Worm (Caenorhabditis elegans) whole organism, late embryonic: ENCODE data around the gene W09G12.6.
A peak's percentile ranks its signal among the peaks of the same experiment; 100 is the strongest.

Experiments
- C38D4.7 ChIP-seq: fragments of 200-800 bp; sonication (Bioruptor generic); optimal IDR thresholded peaks from 2 replicates; lab custom pipeline; 2018; ENCODE audit warnings: mild to moderate bottlenecking, missing genetic modification characterization, moderate library complexity, missing compliant biosample characterization
- F13H6.1 ChIP-seq: sonication (generic microtip); optimal IDR thresholded peaks from 2 replicates; lab custom pipeline; 2016; ENCODE audit warnings: missing genetic modification characterization, missing compliant biosample characterization
- K02D7.2 ChIP-seq: sonication (generic microtip); optimal IDR thresholded peaks from 2 replicates; lab custom pipeline; 2017; ENCODE audit warnings: mild to moderate bottlenecking, missing genetic modification characterization, missing compliant biosample characterization
- ceh-14 ChIP-seq: sonication (generic microtip); optimal IDR thresholded peaks from 2 replicates; lab custom pipeline; 2016; ENCODE audit warnings: missing genotype, missing genetic modification characterization, missing compliant biosample characterization
- ceh-18 ChIP-seq: sonication (generic microtip); optimal IDR thresholded peaks from 2 replicates; lab custom pipeline; 2016; ENCODE audit warnings: missing genetic modification characterization, missing compliant biosample characterization
- ceh-19 ChIP-seq: fragments of 200-800 bp; sonication (Bioruptor generic); optimal IDR thresholded peaks from 2 replicates; lab custom pipeline; 2018; ENCODE audit warnings: mild to moderate bottlenecking, missing genetic modification characterization, missing compliant biosample characterization
- ceh-22 ChIP-seq: sonication (generic microtip); optimal IDR thresholded peaks from 2 replicates; lab custom pipeline; 2017; ENCODE audit warnings: missing biosample characterization, missing genetic modification characterization
- ceh-30 ChIP-seq: fragments of 150-350 bp; optimal IDR thresholded peaks from 2 replicates; lab custom pipeline; 2014; ENCODE audit warnings: missing biosample characterization, missing genetic modification characterization
- ceh-31 ChIP-seq: sonication (generic microtip); optimal IDR thresholded peaks from 2 replicates; lab custom pipeline; 2016; ENCODE audit warnings: missing genetic modification characterization, missing compliant biosample characterization
- ceh-45 ChIP-seq: fragments of 200-800 bp; sonication (Bioruptor generic); IDR thresholded peaks from 2 replicates; pipeline ENCODE4 v1.3.6; 2022; ENCODE audit warnings: missing genetic modification reagents, missing genetic modification characterization, missing compliant biosample characterization
- ceh-48 ChIP-seq: sonication (generic microtip); optimal IDR thresholded peaks from 2 replicates; lab custom pipeline; 2016; ENCODE audit warnings: missing genetic modification characterization, inconsistent platforms, missing compliant biosample characterization
- ceh-9 ChIP-seq: sonication (generic microtip); optimal IDR thresholded peaks from 2 replicates; lab custom pipeline; 2016; ENCODE audit warnings: mild to moderate bottlenecking, missing genetic modification characterization, inconsistent platforms, missing compliant biosample characterization
- dmd-4 ChIP-seq: sonication (generic microtip); optimal IDR thresholded peaks from 2 replicates; lab custom pipeline; 2016; ENCODE audit warnings: borderline replicate concordance, missing genetic modification characterization, missing compliant biosample characterization
- dve-1 ChIP-seq: sonication (generic microtip); optimal IDR thresholded peaks from 2 replicates; lab custom pipeline; 2017; ENCODE audit warnings: antibody characterized with exemption, mild to moderate bottlenecking, missing genetic modification characterization, missing compliant biosample characterization
- elt-2 ChIP-seq: sonication (generic microtip); optimal IDR thresholded peaks from 2 replicates; lab custom pipeline; 2016; ENCODE audit warnings: missing genetic modification reagents, missing genetic modification characterization, missing compliant biosample characterization
- ets-4 ChIP-seq: sonication (generic microtip); optimal IDR thresholded peaks from 2 replicates; lab custom pipeline; 2016; ENCODE audit warnings: missing genetic modification characterization, missing compliant biosample characterization
- fax-1 ChIP-seq: sonication (generic microtip); optimal IDR thresholded peaks from 2 replicates; lab custom pipeline; 2016; ENCODE audit warnings: missing genotype, missing genetic modification characterization, missing compliant biosample characterization
- fkh-6 ChIP-seq: sonication (generic microtip); optimal IDR thresholded peaks from 2 replicates; lab custom pipeline; 2016; ENCODE audit warnings: missing genetic modification characterization, missing compliant biosample characterization
- gmeb-2 ChIP-seq: sonication (generic microtip); optimal IDR thresholded peaks from 2 replicates; lab custom pipeline; 2016; ENCODE audit warnings: missing genetic modification characterization, inconsistent platforms, missing compliant biosample characterization
- hlh-13 ChIP-seq: fragments of 200-800 bp; sonication (Bioruptor generic); optimal IDR thresholded peaks from 2 replicates; lab custom pipeline; 2018; ENCODE audit warnings: mild to moderate bottlenecking, missing genetic modification characterization, missing compliant biosample characterization
- hlh-15 ChIP-seq: sonication (generic microtip); optimal IDR thresholded peaks from 2 replicates; lab custom pipeline; 2016; ENCODE audit warnings: missing genetic modification characterization, missing compliant biosample characterization
- hlh-6 ChIP-seq: sonication (generic microtip); optimal IDR thresholded peaks from 2 replicates; lab custom pipeline; 2016; ENCODE audit warnings: missing genotype, missing genetic modification characterization, missing compliant biosample characterization
- lim-6 ChIP-seq: sonication (generic microtip); optimal IDR thresholded peaks from 2 replicates; lab custom pipeline; 2016; ENCODE audit warnings: missing genetic modification characterization, missing compliant biosample characterization
- madf-2 ChIP-seq: sonication (generic microtip); optimal IDR thresholded peaks from 2 replicates; lab custom pipeline; 2017; ENCODE audit warnings: missing genetic modification characterization, missing compliant biosample characterization
- nfya-1 ChIP-seq: sonication (generic microtip); optimal IDR thresholded peaks from 2 replicates; lab custom pipeline; 2017; ENCODE audit warnings: missing genetic modification characterization, mild to moderate bottlenecking, missing compliant biosample characterization, antibody characterized with exemption, moderate library complexity
- nhr-11 ChIP-seq: fragments of 150-350 bp; optimal IDR thresholded peaks from 2 replicates; lab custom pipeline; 2014; ENCODE audit warnings: missing biosample characterization, missing genetic modification characterization
- pat-9 ChIP-seq: fragments of 200-800 bp; sonication (Bioruptor generic); optimal IDR thresholded peaks from 2 replicates; lab custom pipeline; 2018; ENCODE audit warnings: mild to moderate bottlenecking, missing genetic modification characterization, moderate library complexity, missing compliant biosample characterization
- pax-1 ChIP-seq: fragments of 150-350 bp; optimal IDR thresholded peaks from 2 replicates; lab custom pipeline; 2014; ENCODE audit warnings: missing biosample characterization, missing genetic modification characterization
- pha-2 ChIP-seq: sonication (generic microtip); optimal IDR thresholded peaks from 2 replicates; lab custom pipeline; 2017; ENCODE audit warnings: mild to moderate bottlenecking, missing genetic modification characterization, missing compliant biosample characterization
- pha-4 ChIP-seq: fragments of 150-350 bp; optimal IDR thresholded peaks from 2 replicates; lab custom pipeline; 2018; ENCODE audit warnings: missing biosample characterization, missing genetic modification reagents, missing genetic modification characterization
- pqm-1 ChIP-seq: sonication (generic microtip); optimal IDR thresholded peaks from 2 replicates; lab custom pipeline; 2016; ENCODE audit warnings: missing genetic modification characterization, missing compliant biosample characterization
- pros-1 ChIP-seq: fragments of 150-350 bp; optimal IDR thresholded peaks from 2 replicates; lab custom pipeline; 2014; ENCODE audit warnings: missing biosample characterization, missing genetic modification reagents, missing genetic modification characterization
- ref-2 ChIP-seq: sonication (generic microtip); optimal IDR thresholded peaks from 2 replicates; lab custom pipeline; 2016; ENCODE audit warnings: missing genetic modification characterization, missing compliant biosample characterization
- rnt-1 ChIP-seq: sonication (generic microtip); optimal IDR thresholded peaks from 2 replicates; lab custom pipeline; 2016; ENCODE audit warnings: missing genetic modification characterization, missing compliant biosample characterization
- sdc-2 ChIP-seq: sonication (generic microtip); optimal IDR thresholded peaks from 2 replicates; lab custom pipeline; 2016; ENCODE audit warnings: missing genotype, missing genetic modification characterization, missing compliant biosample characterization
- sox-4 ChIP-seq: sonication (generic microtip); optimal IDR thresholded peaks from 2 replicates; lab custom pipeline; 2017; ENCODE audit warnings: mild to moderate bottlenecking, missing genetic modification characterization, inconsistent platforms, missing compliant biosample characterization
- syd-9 ChIP-seq: sonication (generic microtip); optimal IDR thresholded peaks from 2 replicates; lab custom pipeline; 2016; ENCODE audit warnings: mild to moderate bottlenecking, missing genetic modification characterization, moderate library complexity, missing compliant biosample characterization
- ttx-3 ChIP-seq: sonication (generic microtip); optimal IDR thresholded peaks from 2 replicates; lab custom pipeline; 2016; ENCODE audit warnings: missing genetic modification reagents, missing genetic modification characterization, missing compliant biosample characterization
- unc-3 ChIP-seq, 2 experiments: fragments of 200-800 bp in 1 of 2; sonication (Bioruptor generic) in 1 of 2; sonication (generic microtip) in 1 of 2; conservative IDR thresholded peaks in 1 of 2; optimal IDR thresholded peaks in 1 of 2; 2 replicates each; pipeline versions ENCODE4 v1.3.6 to Lab custom; 2016 to 2022; ENCODE audit warnings: missing compliant biosample characterization in 2 of 2, missing genetic modification characterization in 2 of 2, missing genetic modification reagents in 1 of 2
- unc-42 ChIP-seq: sonication (generic microtip); optimal IDR thresholded peaks from 2 replicates; lab custom pipeline; 2016; ENCODE audit warnings: missing genotype, missing genetic modification characterization, missing compliant biosample characterization
- zip-5 ChIP-seq: sonication (generic microtip); optimal IDR thresholded peaks from 2 replicates; lab custom pipeline; 2016; ENCODE audit warnings: missing genetic modification characterization, missing compliant biosample characterization

Gene W09G12.6

ce11 chrIV:1261024-1261423 lies 29.3 kb downstream of the W09G12.6 start, which contains the start of gene clec-169:
Gene clec-169 (plus strand): TSS chrIV:1261324.
- TF ChIP-seq dve-1 (no peak), hlh-15 (tag; lab: Kevin White, UChicago) (no peak), rnt-1 (tag; lab: Kevin White, UChicago) (no peak), unc-3 (GFP tag; conservative IDR thresholded peaks at IDR 0.05; lab: Robert Waterston, UW) (no peak), unc-3 (tag; optimal IDR thresholded peaks at IDR 0.05; lab: Kevin White, UChicago) (no peak), hlh-6 (no peak), pha-2 (tag; lab: Kevin White, UChicago) (no peak), pha-4 (tag; lab: Kevin White, UChicago) (no peak), ceh-22 (tag; lab: Kevin White, UChicago) (no peak), ceh-45 (no peak), sdc-2 (tag; lab: Kevin White, UChicago) (no peak), pqm-1 (tag; lab: Kevin White, UChicago) (no peak), ceh-9 (tag; lab: Kevin White, UChicago) (no peak), ceh-48 (tag; lab: Kevin White, UChicago) (no peak)

ce11 chrIV:1261930-1262329 lies 30.2 kb downstream of the W09G12.6 start:
- TF ChIP-seq ttx-3 (no peak), K02D7.2 (tag; lab: Kevin White, UChicago) (no peak), hlh-13 (GFP tag; lab: Kevin White, UChicago) (no peak), hlh-15 (tag; lab: Kevin White, UChicago) (no peak)

DNA sequence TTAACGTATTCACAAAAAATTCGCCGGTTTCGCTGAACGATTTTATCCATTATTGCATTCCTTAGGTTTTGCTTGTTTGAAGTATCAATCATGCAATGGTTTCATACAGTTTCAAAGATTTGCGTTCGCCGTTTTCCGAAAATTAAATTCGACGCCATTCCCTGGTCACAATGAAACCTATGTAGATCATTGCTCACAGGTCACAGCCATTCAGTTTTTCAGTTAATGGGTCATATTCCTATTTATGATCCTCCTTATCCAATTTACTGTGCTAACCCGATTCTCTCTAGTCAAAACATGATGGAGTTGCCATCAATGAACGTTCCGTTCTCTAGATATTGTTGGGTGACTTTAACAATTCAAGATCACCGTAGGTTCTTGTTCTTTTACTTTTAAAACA lies 33.2 kb downstream of the W09G12.6 start, which contains the start of gene F38A1.13:
F38A1.13 (plus strand) TSS at position 301 of the 400 bp plus-strand sequence.
- no peak for TF ChIP-seq zip-5
- no peak for TF ChIP-seq pros-1 (tag; lab: Kevin White, UChicago)
- TF ChIP-seq ceh-19 (GFP tag; lab: Kevin White, UChicago), result no peak
- no peak for TF ChIP-seq pat-9
- TF ChIP-seq ets-4, result no peak
- no peak for TF ChIP-seq madf-2 (tag; lab: Kevin White, UChicago)
- TF ChIP-seq ceh-48 (tag; lab: Kevin White, UChicago), result no peak
- TF ChIP-seq ceh-14 (tag; lab: Kevin White, UChicago), result no peak
- TF ChIP-seq fkh-6 (tag; lab: Kevin White, UChicago), result no peak
- TF ChIP-seq ceh-30 (tag; lab: Kevin White, UChicago), result no peak
- TF ChIP-seq nhr-11 (tag; lab: Kevin White, UChicago), result no peak

DNA sequence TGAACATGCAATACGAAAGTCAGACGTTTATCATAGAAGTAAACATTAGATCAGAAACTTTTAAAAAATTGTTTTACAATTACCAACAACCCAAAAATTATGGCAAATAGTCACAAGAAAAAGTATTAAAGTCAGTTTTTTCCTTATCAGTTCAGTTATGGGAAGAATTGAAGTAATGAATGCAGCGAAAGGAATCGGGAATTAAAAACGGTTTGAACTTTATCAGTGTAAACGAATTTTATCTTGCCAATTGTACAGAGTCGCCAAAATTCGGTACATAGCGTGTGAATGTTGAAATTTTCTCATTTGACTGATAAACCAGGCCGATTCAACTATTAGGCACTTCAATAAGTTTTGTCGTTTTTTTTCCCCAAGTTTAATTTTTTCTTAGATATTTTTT lies 34.4 kb downstream of the W09G12.6 start:
- no peak for TF ChIP-seq rnt-1 (tag; lab: Kevin White, UChicago)
- TF ChIP-seq elt-2 (tag; lab: Kevin White, UChicago), result peak; percentile 2

DNA sequence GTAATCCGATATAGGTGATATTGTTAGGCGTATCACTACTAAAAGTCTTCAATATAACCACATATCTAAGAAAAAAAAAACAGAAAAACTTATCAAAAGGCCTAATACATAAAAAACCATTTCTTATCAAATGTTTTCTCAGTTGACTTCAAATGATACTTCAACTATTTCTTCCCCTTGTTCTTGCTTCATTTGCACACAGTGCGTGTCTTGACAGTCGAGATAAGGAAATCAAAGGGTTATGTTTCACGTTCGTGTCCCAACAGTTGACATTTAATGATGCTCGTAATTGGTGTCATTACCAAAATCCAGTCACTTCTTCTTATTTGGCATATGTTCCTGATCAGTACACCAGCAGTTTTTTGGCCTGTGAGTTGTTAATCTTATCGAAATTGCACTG lies 35.0 kb downstream of the W09G12.6 start, which contains the start of gene clec-170:
clec-170 (plus strand) TSS at position 143 of the 400 bp plus-strand sequence.
- TF ChIP-seq elt-2 (tag; lab: Kevin White, UChicago) (peak; percentile 18), F13H6.1 (tag; lab: Kevin White, UChicago) (no peak)

DNA sequence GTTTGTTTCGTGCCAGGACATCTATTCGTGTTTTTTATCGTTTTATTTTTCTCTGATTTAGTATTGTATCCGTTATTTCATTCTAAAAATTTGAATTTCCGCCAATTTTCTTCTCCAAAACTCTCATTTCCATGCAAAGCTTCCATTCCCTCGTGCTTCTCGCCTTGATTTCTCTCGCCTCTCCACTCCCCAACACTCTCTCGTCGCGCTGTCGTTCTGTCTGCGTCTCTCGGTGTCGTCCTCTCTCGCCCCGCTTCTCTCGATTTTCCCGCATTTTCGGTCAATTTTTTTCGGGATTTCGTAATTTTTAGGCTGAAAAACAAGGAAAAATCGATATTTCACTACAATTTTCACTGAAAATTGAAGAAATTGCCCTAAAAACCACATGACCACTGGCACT lies 42.9 kb downstream of the W09G12.6 start, which contains the start of gene C09E9.1:
C09E9.1 (plus strand) TSS at position 286 of the 400 bp plus-strand sequence.
- TF ChIP-seq K02D7.2 (tag; lab: Kevin White, UChicago) (no peak), nfya-1 (tag; lab: Kevin White, UChicago) (peak; percentile 55), pros-1 (tag; lab: Kevin White, UChicago) (no peak), ceh-31 (tag; lab: Kevin White, UChicago) (peak; percentile 46), ceh-9 (tag; lab: Kevin White, UChicago) (no peak), ceh-48 (tag; lab: Kevin White, UChicago) (no peak), unc-42 (tag; lab: Kevin White, UChicago) (peak; percentile 49), unc-3 (GFP tag; conservative IDR thresholded peaks at IDR 0.05; lab: Robert Waterston, UW) (no peak), unc-3 (tag; optimal IDR thresholded peaks at IDR 0.05; lab: Kevin White, UChicago) (no peak), rnt-1 (tag; lab: Kevin White, UChicago) (no peak), ceh-18 (peak; percentile 16), madf-2 (tag; lab: Kevin White, UChicago) (no peak), C38D4.7 (GFP tag; lab: Kevin White, UChicago) (no peak), fax-1 (no peak), hlh-6 (no peak), pat-9 (no peak), ref-2 (tag; lab: Kevin White, UChicago) (peak; percentile 8), gmeb-2 (tag; lab: Kevin White, UChicago) (no peak), dmd-4 (tag; lab: Kevin White, UChicago) (no peak), pax-1 (tag; lab: Kevin White, UChicago) (peak; percentile 3), sox-4 (tag; lab: Kevin White, UChicago) (no peak), syd-9 (tag; lab: Kevin White, UChicago) (no peak), lim-6 (tag; lab: Kevin White, UChicago) (no peak)
